Fruit fly (Drosophila melanogaster) whole organism, adult: Measurements from ENCODE around the gene eIF3d1.
A peak's percentile ranks its signal among the peaks of the same experiment; 100 is the strongest.

Experiments used
- CG11617 ChIP-seq: fragments of 200-800 bp; sonication (Bioruptor generic); optimal IDR thresholded peaks from 2 replicates; lab custom pipeline; 2017; ENCODE audit warnings: mild to moderate bottlenecking, missing biosample characterization, missing genetic modification reagents, missing genetic modification characterization
- CG1620 ChIP-seq: fragments of 200-800 bp; sonication (Bioruptor generic); optimal IDR thresholded peaks from 2 replicates; lab custom pipeline; 2016; ENCODE audit warnings: missing biosample characterization, missing genetic modification characterization
- CG7101 ChIP-seq: fragments of 200-800 bp; sonication (Bioruptor generic); optimal IDR thresholded peaks from 2 replicates; lab custom pipeline; 2018; ENCODE audit warnings: missing biosample characterization, mild to moderate bottlenecking, missing genetic modification characterization, moderate library complexity
- Crg-1 ChIP-seq: fragments of 200-800 bp; sonication (Bioruptor generic); optimal IDR thresholded peaks from 2 replicates; lab custom pipeline; 2016; ENCODE audit warnings: missing biosample characterization, missing genetic modification characterization
- cic ChIP-seq: fragments of 200-800 bp; sonication (Bioruptor generic); optimal IDR thresholded peaks from 2 replicates; lab custom pipeline; 2017; ENCODE audit warnings: missing biosample characterization, mild to moderate bottlenecking, missing genetic modification characterization, moderate library complexity
- kay ChIP-seq: fragments of 200-800 bp; sonication (Bioruptor generic); peaks from one replicate; lab custom pipeline; 2016; ENCODE audit warnings: missing biosample characterization, missing genetic modification characterization, borderline replicate concordance

DNA sequence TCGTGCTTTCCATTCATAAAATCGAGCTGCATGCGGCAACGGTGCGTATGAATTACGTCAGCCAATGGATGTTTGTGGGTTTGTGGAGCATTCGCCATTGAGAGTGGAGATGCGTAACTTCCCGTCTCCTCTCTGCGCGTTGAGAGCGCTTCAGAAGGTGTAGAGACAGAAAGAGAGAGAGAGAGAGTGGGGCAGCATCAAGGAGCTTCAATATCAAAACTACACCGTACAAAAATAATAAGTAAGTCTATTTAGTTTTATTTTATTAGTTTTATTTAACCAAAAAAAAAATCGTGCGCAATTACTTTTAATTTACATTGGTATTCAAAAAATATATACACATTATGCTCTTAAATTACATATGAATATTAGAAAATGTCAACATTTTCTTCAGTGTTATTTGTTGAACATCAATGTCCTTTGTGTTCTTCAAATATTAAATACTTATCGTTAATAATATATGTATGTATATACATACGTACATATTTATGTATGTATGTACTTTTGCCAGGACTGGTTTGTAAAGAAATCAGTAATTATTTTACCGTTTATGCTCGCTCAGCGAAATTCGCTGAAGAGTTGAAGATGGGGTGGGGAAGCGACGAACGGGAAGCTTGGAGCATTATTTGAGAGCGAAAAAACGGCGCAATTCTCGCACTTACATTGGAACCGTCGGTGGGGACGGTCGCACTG lies 43.0 kb downstream of the eIF3d1 start, which contains the start of gene CG10365:
- TF ChIP-seq kay (GFP tag; lab: Kevin White, UChicago) (peak; percentile 81), CG1620 (GFP tag; lab: Kevin White, UChicago) (no peak), Crg-1 (GFP tag; lab: Kevin White, UChicago) (no peak), CG11617 (no peak), CG7101 (tag; lab: Kevin White, UChicago) (peak; percentile 78), cic (GFP tag; lab: Kevin White, UChicago) (no peak)
